Worm (Caenorhabditis elegans) whole organism, late embryonic: ENCODE data around the gene skr-20.

ENCODE experiments used
- nhr-11 ChIP-seq: fragments of 150-350 bp; optimal IDR thresholded peaks from 2 replicates; lab custom pipeline; 2014; ENCODE audit warnings: missing biosample characterization, missing genetic modification characterization
- pag-3 ChIP-seq: sonication (generic microtip); optimal IDR thresholded peaks from 2 replicates; lab custom pipeline; 2016; ENCODE audit warnings: missing compliant biosample characterization, missing genetic modification characterization, borderline replicate concordance
- pat-9 ChIP-seq: fragments of 200-800 bp; sonication (Bioruptor generic); optimal IDR thresholded peaks from 2 replicates; lab custom pipeline; 2018; ENCODE audit warnings: mild to moderate bottlenecking, missing genetic modification characterization, moderate library complexity, missing compliant biosample characterization

DNA sequence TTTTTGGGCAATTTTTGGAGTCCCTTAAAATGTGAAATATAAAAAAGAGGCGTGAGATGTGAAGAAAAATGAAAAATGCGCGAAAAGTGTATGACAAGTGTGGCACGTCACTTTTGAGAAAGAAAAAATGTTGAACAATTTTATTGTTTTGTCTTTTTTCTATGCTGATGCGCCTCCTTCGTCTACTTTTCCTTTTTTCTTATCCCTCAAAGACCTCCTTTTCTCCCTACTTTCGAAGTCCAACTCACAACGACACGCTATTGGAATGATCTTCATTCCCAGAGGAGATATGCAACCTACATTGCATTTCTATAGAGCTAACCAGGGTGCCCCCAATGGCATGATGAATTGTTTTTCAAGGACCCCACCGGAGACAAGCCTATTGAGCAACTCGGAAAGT lies 17.3 kb downstream of the skr-20 start:
- no peak for TF ChIP-seq pag-3 (tag; lab: Kevin White, UChicago)
- TF ChIP-seq nhr-11 (tag; lab: Kevin White, UChicago) = no peak
- no peak for TF ChIP-seq pat-9 (tag; lab: Kevin White, UChicago)
